Worm (Caenorhabditis elegans) whole organism, L3 larva: Measurements from ENCODE around the gene ZK1320.13.

Experiments used
- ceh-16 ChIP-seq: sonication (generic microtip); optimal IDR thresholded peaks from 2 replicates; lab custom pipeline; 2017; ENCODE audit warnings: missing biosample characterization, missing genetic modification characterization
- ceh-82 ChIP-seq: fragments of 150-350 bp; optimal IDR thresholded peaks from 2 replicates; lab custom pipeline; 2014; ENCODE audit warnings: missing biosample characterization, missing genetic modification characterization
- mml-1 ChIP-seq: fragments of 150-350 bp; sonication (generic microtip); optimal IDR thresholded peaks from 3 replicates; lab custom pipeline; 2014; ENCODE audit warnings: missing biosample characterization, missing genetic modification characterization
- nfya-1 ChIP-seq: sonication (generic microtip); optimal IDR thresholded peaks from 2 replicates; lab custom pipeline; 2017; ENCODE audit warnings: missing genetic modification characterization, mild to moderate bottlenecking, missing compliant biosample characterization, antibody characterized with exemption, moderate library complexity; ENCODE audit not compliant: insufficient read depth
- nhr-76 ChIP-seq: fragments of 150-350 bp; sonication (generic microtip); optimal IDR thresholded peaks from 5 replicates; lab custom pipeline; 2014; ENCODE audit warnings: missing biosample characterization, missing genetic modification characterization
- snpc-4 ChIP-seq: fragments of 150-350 bp; optimal IDR thresholded peaks from 2 replicates; lab custom pipeline; 2014; ENCODE audit warnings: missing biosample characterization, missing genetic modification characterization

DNA sequence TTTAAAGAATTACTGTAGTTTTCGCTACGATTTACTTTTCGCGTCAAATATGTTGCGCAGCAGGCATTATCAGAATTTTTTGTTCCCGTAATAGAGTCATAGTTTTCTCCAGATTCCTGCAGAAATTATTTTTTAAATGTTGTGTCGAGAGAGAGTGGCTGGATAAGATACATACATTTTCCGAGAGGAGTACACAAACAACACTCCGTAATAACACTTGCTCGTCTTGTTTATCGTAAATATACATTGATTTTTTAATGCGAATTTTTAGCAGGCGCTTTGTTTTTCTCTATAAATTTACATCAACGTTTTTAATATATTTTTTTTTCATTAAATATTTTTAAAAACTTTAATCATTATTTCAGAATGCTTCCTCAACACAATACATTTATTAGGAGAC lies 11.6 kb upstream of the ZK1320.13 start, which contains the start of gene taf-8:
- no peak for TF ChIP-seq ceh-82 (tag; lab: Kevin White, UChicago)
- no peak for TF ChIP-seq snpc-4 (tag; lab: Kevin White, UChicago)
- TF ChIP-seq nfya-1: no peak
- TF ChIP-seq mml-1 (tag; lab: Kevin White, UChicago): no peak
- no peak for TF ChIP-seq nhr-76
- TF ChIP-seq ceh-16 (tag; lab: Kevin White, UChicago): no peak
